Fruit fly (Drosophila melanogaster): Measurements from ENCODE around the gene prt.

- TF ChIP-seq br (GFP tag; optimal IDR thresholded peaks at IDR 0.05), result no peak
- TF ChIP-seq Rel (GFP tag; optimal IDR thresholded peaks at IDR 0.05), result no peak
- TF ChIP-seq Rel (tag; optimal IDR thresholded peaks at IDR 0.05), result no peak
- TF ChIP-seq Jra (GFP tag; optimal IDR thresholded peaks at IDR 0.05), result no peak
- no peak for TF ChIP-seq jim (GFP tag; optimal IDR thresholded peaks at IDR 0.05)
- TF ChIP-seq psq (GFP tag; optimal IDR thresholded peaks at IDR 0.05), result no peak
- no peak for TF ChIP-seq dsf (GFP tag; optimal IDR thresholded peaks at IDR 0.05; ENCODE audit: borderline replicate concordance)
- TF ChIP-seq Vsx2 (GFP tag; optimal IDR thresholded peaks at IDR 0.05; ENCODE audit: partially characterized antibody), result no peak
- TF ChIP-seq usp (GFP tag; optimal IDR thresholded peaks at IDR 0.05), result no peak
- TF ChIP-seq lola (GFP tag; optimal IDR thresholded peaks at IDR 0.05), result no peak
- TF ChIP-seq Myc (optimal IDR thresholded peaks at IDR 0.05), result no peak
Observed at dm6 chr3R:23733771-23734170, 34.9 kb upstream of the prt start.
